Fruit fly (Drosophila melanogaster) whole organism, embryonic: ENCODE data around the gene mwh.

Source experiments
- CG14965 ChIP-seq: fragments of 200-800 bp; sonication (Bioruptor generic); optimal IDR thresholded peaks from 2 replicates; lab custom pipeline; 2016; ENCODE audit warnings: missing biosample characterization, missing genetic modification characterization, borderline replicate concordance
- CG18476 ChIP-seq: fragments of 200-800 bp; sonication (Bioruptor generic); optimal IDR thresholded peaks from 2 replicates; lab custom pipeline; 2016; ENCODE audit warnings: missing biosample characterization, mild to moderate bottlenecking, missing genetic modification characterization
- Hand ChIP-seq: fragments of 200-800 bp; sonication (Bioruptor generic); optimal IDR thresholded peaks from 2 replicates; lab custom pipeline; 2017; ENCODE audit warnings: mild to moderate bottlenecking, missing biosample characterization, missing genetic modification reagents, missing genetic modification characterization
- h ChIP-seq: fragments of >200 bp; optimal IDR thresholded peaks from 2 replicates; lab custom pipeline; 2017
- pb ChIP-seq: fragments of 200-800 bp; sonication (Bioruptor generic); optimal IDR thresholded peaks from 3 replicates; lab custom pipeline; 2016; ENCODE audit warnings: missing biosample characterization, missing genetic modification characterization

dm6 chr3L:1195868-1196552 lies 4.6 kb upstream of the mwh start, which contains the start of gene Aplip1:
- TF ChIP-seq h (lab: Kevin White, UChicago) (no peak), Hand (GFP tag; lab: Kevin White, UChicago) (no peak), pb (no peak), CG18476 (GFP tag; lab: Kevin White, UChicago) (no peak), CG14965 (GFP tag; lab: Kevin White, UChicago) (no peak)
